Fruit fly (Drosophila melanogaster) whole organism, larva: ENCODE data around the gene Cpr65Ec.

Experiments
- noc ChIP-seq: fragments of 200-800 bp; sonication (Bioruptor generic); optimal IDR thresholded peaks from 3 replicates; lab custom pipeline; 2019; ENCODE audit warnings: missing biosample characterization, mild to moderate bottlenecking, missing genetic modification characterization, moderate library complexity

Gene Cpr65Ec

DNA sequence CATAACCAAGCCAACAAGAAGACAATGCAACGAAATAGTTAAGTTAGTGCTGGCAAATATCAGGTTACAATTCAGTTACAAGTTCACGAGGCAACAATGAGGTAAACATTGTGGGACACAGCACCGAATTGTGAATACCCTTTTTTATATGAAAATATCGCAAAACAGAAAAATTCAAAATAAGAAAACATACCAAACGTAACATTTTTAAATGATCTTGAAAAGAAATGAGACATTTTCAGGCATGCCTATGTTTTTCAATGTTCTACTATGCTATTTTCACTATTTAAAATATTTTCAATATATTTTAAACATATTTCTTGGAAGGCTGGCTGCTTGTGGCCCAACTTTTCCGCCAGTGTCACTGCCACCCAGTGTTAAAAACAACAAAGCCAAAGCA, 10.9 kb downstream of the Cpr65Ec start:
- TF ChIP-seq noc (tag; lab: Kevin White, UChicago): no peak

DNA sequence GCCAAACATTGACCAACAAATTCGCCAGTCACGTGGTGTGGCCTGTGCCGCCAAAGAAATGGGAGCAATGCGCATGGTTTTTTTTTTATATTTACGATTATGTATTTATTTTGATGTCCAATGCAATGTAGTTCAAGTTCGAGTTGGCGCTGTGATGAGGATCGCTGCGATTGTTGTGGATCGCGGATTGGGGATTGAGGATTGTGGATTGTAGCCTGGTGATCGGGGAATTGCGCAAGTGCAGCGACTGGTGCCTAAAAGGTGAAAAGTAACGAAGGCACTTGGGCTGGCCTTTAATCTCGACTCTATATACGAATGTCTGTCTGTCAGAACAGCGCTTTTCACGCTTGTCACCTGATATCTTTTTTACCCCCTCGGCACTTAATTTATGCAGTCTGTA, 11.5 kb downstream of the Cpr65Ec start:
- no peak for TF ChIP-seq noc (tag; lab: Kevin White, UChicago)

DNA sequence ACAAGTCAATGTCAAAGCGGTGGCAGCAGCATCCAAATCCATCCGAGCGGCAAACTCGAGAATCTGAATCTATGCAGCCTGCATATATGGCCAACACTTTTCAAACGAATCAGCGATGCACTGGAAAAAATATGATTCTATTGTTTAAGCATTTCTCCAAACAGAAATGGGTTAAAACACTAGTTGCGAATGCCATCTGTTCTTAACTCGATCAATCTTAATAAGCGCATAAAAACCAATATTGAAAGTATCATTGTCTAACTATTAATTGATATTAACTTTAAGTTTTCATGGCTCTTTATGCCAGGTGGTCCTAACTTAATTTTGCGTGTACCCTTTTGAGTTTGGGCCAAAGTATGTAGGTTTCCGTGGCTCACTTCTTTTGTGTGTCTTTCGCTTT, 12.7 kb downstream of the Cpr65Ec start:
- no peak for TF ChIP-seq noc (tag; lab: Kevin White, UChicago)

DNA sequence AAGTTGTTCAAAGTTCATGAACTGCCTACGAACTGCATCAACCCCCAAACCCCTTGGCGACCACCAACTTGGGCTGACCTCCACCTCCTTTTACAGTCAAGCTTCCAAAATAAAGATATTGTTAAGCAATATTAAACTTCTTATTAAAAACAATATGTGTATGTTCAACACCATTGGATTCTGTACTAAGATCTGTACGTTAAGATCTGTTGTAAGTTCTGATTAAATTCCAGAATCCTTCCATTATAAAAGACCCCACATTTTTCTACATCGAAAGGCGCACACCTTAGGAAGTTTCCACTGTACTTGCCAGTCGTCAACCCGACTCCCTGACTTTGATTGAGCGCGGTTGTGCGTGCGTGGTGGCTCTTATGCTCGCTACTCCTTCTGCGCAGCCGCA, 20.0 kb downstream of the Cpr65Ec start:
- no peak for TF ChIP-seq noc (tag; lab: Kevin White, UChicago)

DNA sequence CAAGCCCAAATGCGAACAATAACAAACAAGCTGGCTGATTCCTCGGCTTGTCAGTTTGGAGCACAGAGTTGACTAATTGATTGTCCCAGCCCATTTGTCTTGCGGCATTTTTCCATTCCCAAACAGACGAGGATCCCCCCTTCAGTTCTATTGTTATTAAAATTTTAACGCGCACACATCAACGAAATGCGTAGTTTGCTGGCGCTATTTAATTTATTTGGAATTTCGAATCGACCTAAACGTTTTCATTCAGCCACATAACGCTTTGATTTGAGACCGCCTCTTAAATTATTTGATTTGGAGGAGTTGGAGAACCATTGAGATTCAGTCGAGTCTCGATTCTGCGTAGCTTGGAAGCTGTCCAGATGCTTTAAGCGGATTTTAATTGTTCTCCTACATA, 22.9 kb downstream of the Cpr65Ec start:
- TF ChIP-seq noc (tag; lab: Kevin White, UChicago): peak; percentile 56

DNA sequence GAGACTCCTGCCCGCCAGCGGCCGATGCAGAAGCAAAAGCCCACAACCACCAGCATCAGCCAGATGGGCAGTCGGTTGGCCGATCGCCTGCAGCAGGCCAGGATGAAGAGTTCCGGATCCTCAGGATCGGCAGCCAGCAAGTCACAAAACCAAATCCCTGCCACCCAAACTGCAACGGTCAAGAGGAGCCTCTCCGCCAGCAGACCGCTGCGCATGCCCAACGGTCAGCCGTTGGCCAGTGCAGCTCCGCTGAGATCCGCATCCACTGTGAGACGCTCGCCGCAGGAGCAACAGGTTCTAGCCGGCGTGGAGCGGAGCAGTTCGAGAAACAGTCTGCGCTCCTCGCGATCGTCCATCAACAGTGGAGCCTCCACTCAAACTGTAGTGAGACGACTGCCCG, 29.1 kb downstream of the Cpr65Ec start:
- TF ChIP-seq noc (tag; lab: Kevin White, UChicago): no peak

DNA sequence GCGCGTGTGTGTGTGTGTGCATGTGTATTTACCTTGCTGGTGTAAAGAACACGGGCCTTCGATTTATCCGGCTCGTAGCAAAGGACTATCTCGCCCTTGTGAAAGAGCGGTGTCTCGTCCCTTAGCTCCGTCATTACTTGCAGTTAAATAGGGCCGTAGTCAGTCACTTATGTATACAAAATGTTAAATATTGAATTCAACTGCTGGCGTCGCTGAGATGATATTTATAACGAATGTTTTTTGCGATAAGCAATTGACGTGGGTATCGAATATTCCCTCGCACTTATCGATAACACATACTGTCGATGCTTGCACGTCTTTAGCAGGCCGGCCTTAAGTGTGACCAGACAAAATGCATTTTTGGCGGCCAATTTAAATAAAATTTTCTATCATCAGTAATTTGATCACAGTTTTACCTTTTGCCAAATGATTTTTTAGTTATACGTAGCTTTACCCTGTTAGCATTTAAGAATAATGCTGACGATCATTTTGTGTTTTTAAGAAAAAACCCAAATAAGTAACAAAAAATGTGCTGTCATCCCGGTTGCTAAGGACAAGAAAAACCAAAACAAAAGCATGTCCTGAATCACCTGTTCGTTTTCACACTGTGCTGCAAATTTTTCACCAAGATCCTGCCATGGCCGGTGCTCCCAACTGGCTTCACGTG, 32.4 kb downstream of the Cpr65Ec start, which contains the start of the genes msl-3 and BBS1:
TSS of gene msl-3 (minus strand) at position 245 of the 667 bp plus-strand sequence.
TSS of gene BBS1 (plus strand) at position 617 of the 667 bp plus-strand sequence.
- TF ChIP-seq noc (tag; lab: Kevin White, UChicago): no peak

DNA sequence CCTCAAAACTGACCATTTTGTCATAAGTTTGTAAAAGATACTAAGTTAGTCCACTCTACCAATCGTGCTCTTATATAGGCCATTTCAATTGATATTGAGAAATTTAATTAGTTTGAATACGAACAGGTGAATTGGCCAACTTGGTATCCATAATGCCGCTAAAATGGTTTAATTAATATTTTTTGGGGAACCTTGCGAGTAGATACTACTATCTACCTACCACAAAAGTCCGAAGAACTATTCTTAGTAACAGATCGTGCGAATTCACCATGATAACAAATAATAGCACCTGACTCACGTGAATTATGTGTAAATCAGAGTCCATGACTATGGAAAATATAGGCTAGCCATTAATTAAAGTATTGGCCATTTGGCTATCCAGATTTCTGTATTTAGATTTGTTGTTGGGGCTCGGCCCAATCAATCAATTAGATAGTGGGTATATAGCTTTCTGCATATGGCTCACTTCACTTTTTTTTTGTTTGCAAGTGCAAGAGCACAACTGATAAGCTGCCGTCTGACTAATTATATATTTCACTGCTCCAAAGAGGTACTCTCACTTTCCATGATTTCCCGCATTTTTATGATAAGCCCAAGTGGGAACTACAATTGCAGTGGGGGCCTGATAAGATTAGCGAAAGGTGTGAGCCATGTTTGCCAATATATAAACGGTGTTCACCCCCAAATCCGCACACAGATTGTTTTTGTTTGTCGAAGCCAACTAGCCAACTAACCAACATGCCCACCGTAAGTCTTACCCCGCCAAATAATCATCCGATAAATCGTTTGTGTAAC, 35.4 kb downstream of the Cpr65Ec start, which contains the start of the genes Acbp4 and Acbp6:
TSS of gene Acbp4 (minus strand) at position 51 of the 795 bp plus-strand sequence.
TSS of gene Acbp6 (plus strand) at position 690 of the 795 bp plus-strand sequence.
- TF ChIP-seq noc (tag; lab: Kevin White, UChicago): peak; percentile 37

DNA sequence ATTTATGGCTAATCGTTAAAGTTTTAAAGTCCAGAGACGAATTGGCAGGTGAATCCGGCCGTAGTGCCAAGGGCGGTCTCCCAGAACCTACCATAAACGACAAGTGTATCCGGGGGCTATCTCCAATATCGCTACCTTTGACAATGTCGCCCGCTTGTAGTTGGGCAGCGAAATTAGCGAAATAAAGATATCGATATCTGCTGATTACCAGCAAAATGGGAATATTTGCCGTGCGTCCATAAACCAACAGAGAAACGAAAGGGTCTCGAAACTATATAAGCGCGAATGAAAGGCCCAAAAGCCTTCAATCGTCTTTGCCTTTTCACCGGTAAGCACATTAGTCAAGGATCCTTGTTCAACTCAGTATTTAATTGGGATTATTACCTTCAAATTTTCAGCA, 37.6 kb downstream of the Cpr65Ec start, which contains the start of gene Acbp3:
TSS of gene Acbp3 (plus strand) at position 301 of the 400 bp plus-strand sequence.
- no peak for TF ChIP-seq noc (tag; lab: Kevin White, UChicago)

DNA sequence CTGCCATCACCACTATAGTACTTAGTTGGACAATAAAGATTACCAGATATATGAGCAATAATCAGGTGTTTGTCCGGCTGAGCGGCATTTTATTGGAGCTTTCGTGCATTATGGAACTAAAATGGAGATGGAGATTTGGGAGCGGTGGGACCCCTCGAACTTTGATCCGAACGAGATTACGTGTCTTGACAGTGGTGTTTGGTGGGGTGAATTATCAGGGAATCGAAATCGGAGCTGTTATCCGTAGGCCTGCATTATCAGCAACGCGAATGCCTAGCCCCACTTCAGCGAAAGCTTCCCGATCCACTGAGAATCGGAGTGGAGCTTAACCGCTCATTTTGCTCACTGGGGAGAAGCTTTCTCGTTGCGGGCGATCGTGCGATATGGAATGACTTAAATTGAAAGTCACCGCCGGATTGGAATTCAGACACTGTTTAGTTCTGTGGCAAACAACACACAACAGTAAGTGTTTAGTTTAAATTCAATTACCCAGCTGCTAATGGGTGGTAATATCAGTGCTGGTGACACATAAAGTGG, 38.5 kb downstream of the Cpr65Ec start, which contains the start of gene Acbp2:
TSS of gene Acbp2 (plus strand) at position 417 of the 537 bp plus-strand sequence.
- TF ChIP-seq noc (tag; lab: Kevin White, UChicago): peak; percentile 61

DNA sequence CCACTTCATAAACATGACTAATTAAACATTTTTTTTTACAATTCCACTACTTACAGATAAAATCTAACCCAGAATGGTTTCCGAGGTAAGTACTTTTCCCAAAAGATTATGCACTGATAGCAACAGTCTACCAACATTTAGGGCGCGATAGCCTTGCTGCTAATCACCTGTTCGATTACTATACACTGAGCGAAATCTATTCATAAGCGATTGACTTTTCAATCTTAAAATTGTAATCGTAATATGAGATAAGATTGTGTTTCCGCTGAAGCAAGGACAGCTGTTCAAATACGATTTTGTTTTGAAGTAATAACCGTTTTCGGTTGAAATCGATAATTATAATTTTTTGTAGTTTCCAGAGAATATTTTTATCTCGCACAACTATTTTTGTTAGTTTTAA, 39.6 kb downstream of the Cpr65Ec start:
- peak; percentile 40 for TF ChIP-seq noc (tag; lab: Kevin White, UChicago)

DNA sequence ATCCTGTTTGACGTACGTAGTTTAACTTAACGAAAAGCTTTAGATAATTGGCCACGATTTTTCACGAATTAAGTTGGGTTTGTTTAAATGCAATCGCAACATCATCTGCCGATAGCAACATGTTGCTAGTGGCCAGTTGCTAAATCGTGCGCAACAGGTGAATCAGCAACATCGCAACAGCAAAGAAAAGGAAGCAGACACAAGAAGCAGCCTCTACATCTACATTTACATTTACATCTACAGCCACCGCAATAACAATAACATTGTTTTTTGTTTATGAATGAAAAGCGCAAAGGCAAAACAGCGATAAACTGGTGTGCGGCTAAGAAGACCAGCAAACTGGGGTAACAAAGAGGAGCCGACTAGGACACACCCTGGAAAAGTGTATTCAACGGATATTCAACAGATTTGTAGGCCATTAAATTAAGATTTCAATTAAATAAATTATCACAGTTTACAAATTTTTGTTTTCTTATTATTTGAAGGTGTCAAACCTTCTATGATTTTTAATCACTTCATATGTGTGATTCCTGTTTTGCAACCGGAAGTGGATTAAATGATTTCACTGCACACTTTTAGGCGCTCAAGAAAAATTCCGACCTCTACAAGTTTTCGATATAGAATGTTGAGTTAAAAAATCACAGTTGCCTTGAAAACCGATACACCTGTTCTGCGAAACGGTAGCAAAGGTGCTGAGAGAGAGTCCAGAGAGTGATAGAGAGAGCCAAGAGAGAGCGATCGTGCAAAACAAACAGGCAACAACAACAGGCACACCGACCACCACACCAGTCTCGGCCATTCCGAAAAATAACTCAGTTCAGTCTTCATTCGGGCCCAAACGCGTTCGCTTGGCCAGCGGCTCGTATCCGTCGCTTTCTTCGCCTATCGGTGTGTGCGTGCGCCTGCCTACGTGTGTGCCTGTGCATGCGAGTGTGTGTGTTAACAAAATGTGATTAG, 41.0 kb downstream of the Cpr65Ec start, which contains the start of gene melt:
TSS of gene melt (plus strand) at position 818 of the 957 bp plus-strand sequence.
- TF ChIP-seq noc (tag; lab: Kevin White, UChicago): peak; percentile 91

DNA sequence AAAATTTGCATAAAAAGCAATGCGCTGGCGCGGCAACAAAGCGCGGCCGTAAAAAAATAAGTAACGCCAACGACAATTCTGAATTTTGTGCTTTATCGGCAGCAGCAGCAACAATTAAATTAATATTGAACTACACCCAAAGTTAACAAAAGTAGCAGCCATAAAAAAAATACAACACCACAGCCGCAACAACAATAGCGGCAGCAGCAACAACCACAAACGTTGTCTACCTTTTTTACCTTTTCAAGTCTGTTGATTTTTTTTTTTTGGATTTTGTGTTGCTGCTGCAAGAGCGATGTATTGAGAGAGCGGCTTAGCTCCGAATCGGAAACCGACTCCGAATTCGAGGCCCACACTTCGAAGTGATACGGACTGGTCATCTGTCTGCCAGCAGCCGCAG, 41.8 kb downstream of the Cpr65Ec start:
- TF ChIP-seq noc (tag; lab: Kevin White, UChicago): no peak

DNA sequence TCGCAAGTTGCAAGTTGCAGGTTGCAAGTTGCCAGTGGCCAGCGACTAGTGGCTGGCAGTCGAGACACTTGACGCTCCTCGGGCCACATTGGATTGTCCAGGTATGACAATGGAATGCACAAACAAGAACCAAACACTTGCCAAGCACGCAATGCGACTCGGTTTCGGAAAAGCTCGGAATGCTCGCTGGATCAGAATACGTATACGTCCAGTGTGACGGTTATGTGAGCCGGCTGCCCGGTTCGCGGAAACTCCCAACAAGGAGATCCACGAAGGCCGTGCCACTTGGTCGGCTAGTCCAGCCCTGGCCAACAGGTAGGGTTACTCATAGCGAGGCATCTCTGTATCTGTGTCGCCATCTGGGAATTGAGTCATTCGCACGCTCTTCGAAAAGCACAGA, 43.7 kb downstream of the Cpr65Ec start:
- TF ChIP-seq noc (tag; lab: Kevin White, UChicago): no peak
